Worm (Caenorhabditis elegans): Measurements from ENCODE around the gene F46G10.1.

DNA sequence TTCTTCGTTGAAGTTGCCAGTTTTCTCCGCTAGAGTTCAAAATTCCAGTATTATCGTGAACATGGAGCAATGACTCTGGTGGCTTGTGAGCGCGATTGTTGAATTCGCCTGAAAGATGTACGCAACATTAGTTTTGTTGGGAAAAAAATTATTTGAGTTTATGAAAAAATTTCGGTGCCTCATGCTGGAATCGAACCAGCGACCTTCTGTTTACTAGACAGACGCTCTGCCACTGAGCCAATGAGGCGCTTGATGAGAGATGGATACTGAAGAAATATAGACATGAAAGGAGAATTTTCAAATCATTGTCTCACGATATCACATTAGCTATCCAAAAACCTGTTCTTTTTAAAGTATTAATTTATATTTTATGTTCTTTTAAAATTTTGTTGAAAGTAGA lies 28.1 kb downstream of the F46G10.1 start:
- no peak for TF ChIP-seq hlh-17 (GFP tag; optimal IDR thresholded peaks at IDR 0.05; ENCODE audit: borderline replicate concordance)
- TF ChIP-seq elt-2 (tag; optimal IDR thresholded peaks at IDR 0.05) = no peak
- no peak for TF ChIP-seq tlp-1 (tag; optimal IDR thresholded peaks at IDR 0.05)
- no peak for TF ChIP-seq ces-1 (GFP tag; optimal IDR thresholded peaks at IDR 0.05)
- no peak for TF ChIP-seq Y116A8C.19 (tag; optimal IDR thresholded peaks at IDR 0.05; ENCODE audit: borderline replicate concordance)
